Fruit fly (Drosophila melanogaster) whole organism, pupa: ENCODE results near the gene CG31103.

Source experiments
- CG10348 ChIP-seq: fragments of 200-800 bp; sonication (Bioruptor generic); IDR thresholded peaks from 2 replicates; pipeline ENCODE4 v1.3.6; 2022; ENCODE audit warnings: missing biosample characterization, missing genetic modification characterization
- CG12605 ChIP-seq: fragments of 200-800 bp; sonication (Bioruptor generic); IDR thresholded peaks from 2 replicates; pipeline ENCODE4 v1.3.6; 2022; ENCODE audit warnings: missing biosample characterization, missing genetic modification characterization
- CG13204 ChIP-seq: fragments of 200-800 bp; sonication (Bioruptor generic); optimal IDR thresholded peaks from 2 replicates; lab custom pipeline; 2018; ENCODE audit warnings: missing biosample characterization, mild to moderate bottlenecking, missing genetic modification characterization, moderate library complexity
- CG14655 ChIP-seq: fragments of 200-800 bp; sonication (Bioruptor generic); optimal IDR thresholded peaks from 3 replicates; lab custom pipeline; 2017; ENCODE audit warnings: mild to moderate bottlenecking, missing biosample characterization, missing genetic modification reagents, missing genetic modification characterization
- CG15710 ChIP-seq: fragments of 200-800 bp; sonication (Bioruptor generic); optimal IDR thresholded peaks from 2 replicates; lab custom pipeline; 2018; ENCODE audit warnings: missing biosample characterization, mild to moderate bottlenecking, missing genetic modification characterization, moderate library complexity
- CG17806 ChIP-seq: fragments of 200-800 bp; sonication (Bioruptor generic); optimal IDR thresholded peaks from 2 replicates; lab custom pipeline; 2018; ENCODE audit warnings: missing biosample characterization, mild to moderate bottlenecking, missing genetic modification characterization, moderate library complexity
- CG32121 ChIP-seq: fragments of 200-800 bp; sonication (Bioruptor generic); IDR thresholded peaks from 2 replicates; pipeline ENCODE4 v1.3.6; 2022; ENCODE audit warnings: missing biosample characterization, missing genetic modification characterization
- CG34367 ChIP-seq: fragments of 200-800 bp; sonication (Bioruptor generic); optimal IDR thresholded peaks from 2 replicates; lab custom pipeline; 2018; ENCODE audit warnings: missing biosample characterization, mild to moderate bottlenecking, missing genetic modification characterization
- CG4496 ChIP-seq: fragments of 200-800 bp; sonication (Bioruptor generic); IDR thresholded peaks from 3 replicates; pipeline ENCODE4 v1.3.6; 2022; ENCODE audit warnings: missing biosample characterization, missing genetic modification characterization
- CG8159 ChIP-seq: fragments of 200-800 bp; sonication (Bioruptor generic); optimal IDR thresholded peaks from 3 replicates; lab custom pipeline; 2018; ENCODE audit warnings: missing biosample characterization, mild to moderate bottlenecking, missing genetic modification characterization, moderate library complexity
- CG8301 ChIP-seq: fragments of 200-800 bp; sonication (Bioruptor generic); optimal IDR thresholded peaks from 2 replicates; lab custom pipeline; 2018; ENCODE audit warnings: missing biosample characterization, mild to moderate bottlenecking, missing genetic modification characterization
- CG9948 ChIP-seq: fragments of 200-800 bp; sonication (Bioruptor generic); optimal IDR thresholded peaks from 2 replicates; lab custom pipeline; 2018; ENCODE audit warnings: missing biosample characterization, mild to moderate bottlenecking, missing genetic modification characterization, moderate library complexity
- D1 ChIP-seq: fragments of 200-800 bp; sonication (Bioruptor generic); optimal IDR thresholded peaks from 2 replicates; lab custom pipeline; 2018; ENCODE audit warnings: missing biosample characterization, mild to moderate bottlenecking, missing genetic modification characterization, moderate library complexity
- EcR ChIP-seq: fragments of 200-800 bp; sonication (Bioruptor generic); optimal IDR thresholded peaks from 3 replicates; lab custom pipeline; 2019; ENCODE audit warnings: missing biosample characterization, missing genetic modification characterization, mild to moderate bottlenecking, moderate library complexity, missing genetic modification reagents
- Ets98B ChIP-seq: fragments of 200-800 bp; sonication (Bioruptor generic); IDR thresholded peaks from 2 replicates; pipeline ENCODE4 v1.3.6; 2022; ENCODE audit warnings: missing biosample characterization, missing genetic modification characterization
- Pif1A ChIP-seq: fragments of 200-800 bp; sonication (Bioruptor generic); optimal IDR thresholded peaks from 3 replicates; lab custom pipeline; 2016; ENCODE audit warnings: missing biosample characterization, missing genetic modification characterization
- Pif1B ChIP-seq: fragments of 200-800 bp; sonication (Bioruptor generic); optimal IDR thresholded peaks from 3 replicates; lab custom pipeline; 2016; ENCODE audit warnings: missing biosample characterization, missing genetic modification characterization
- Snoo ChIP-seq: fragments of 200-800 bp; sonication (Bioruptor generic); optimal IDR thresholded peaks from 3 replicates; lab custom pipeline; 2017; ENCODE audit warnings: missing biosample characterization, mild to moderate bottlenecking, missing genetic modification characterization, inconsistent platforms
- fd96Ca ChIP-seq: fragments of 200-800 bp; sonication (Bioruptor generic); IDR thresholded peaks from 3 replicates; pipeline ENCODE4 v1.3.6; 2022; ENCODE audit warnings: missing biosample characterization, missing genetic modification characterization
- gl ChIP-seq: fragments of 200-800 bp; sonication (Bioruptor generic); optimal IDR thresholded peaks from 2 replicates; lab custom pipeline; 2018; ENCODE audit warnings: missing biosample characterization, mild to moderate bottlenecking, missing genetic modification characterization
- rn ChIP-seq: fragments of 200-800 bp; sonication (Bioruptor generic); IDR thresholded peaks from 2 replicates; pipeline ENCODE4 v1.3.6; 2022; ENCODE audit warnings: missing biosample characterization, missing genetic modification characterization

CG31103 gene

dm6 chr3R:25236121-25236520 lies 17.0 kb downstream of the CG31103 start:
- TF ChIP-seq D1 (no peak), gl (tag; lab: Kevin White, UChicago) (no peak), CG10348 (GFP tag; lab: Robert Waterston, UW) (no peak), CG32121 (no peak), Pif1A (GFP tag; lab: Kevin White, UChicago) (no peak), CG15710 (tag; lab: Kevin White, UChicago) (no peak), Pif1B (GFP tag; lab: Kevin White, UChicago) (no peak), CG9948 (no peak), CG12605 (no peak), CG14655 (GFP tag; lab: Kevin White, UChicago) (no peak), CG8159 (tag; lab: Kevin White, UChicago) (no peak), Ets98B (no peak), rn (GFP tag; lab: Robert Waterston, UW) (no peak), EcR (GFP tag; lab: Kevin White, UChicago) (no peak), CG13204 (GFP tag; lab: Kevin White, UChicago) (no peak), CG4496 (GFP tag; lab: Robert Waterston, UW) (no peak), Snoo (no peak), CG8301 (no peak), CG34367 (tag; lab: Kevin White, UChicago) (no peak), CG17806 (tag; lab: Kevin White, UChicago) (no peak)

- TF ChIP-seq EcR (GFP tag; lab: Kevin White, UChicago) = peak; percentile 81
- no peak for TF ChIP-seq CG4496 (GFP tag; lab: Robert Waterston, UW)
- TF ChIP-seq CG9948 = no peak
- no peak for TF ChIP-seq CG10348 (GFP tag; lab: Robert Waterston, UW)
- TF ChIP-seq D1 = no peak
- no peak for TF ChIP-seq CG8301
- TF ChIP-seq Pif1A (GFP tag; lab: Kevin White, UChicago) = no peak
- TF ChIP-seq gl (tag; lab: Kevin White, UChicago) = no peak
- TF ChIP-seq CG34367 (tag; lab: Kevin White, UChicago) = no peak
Observed at dm6 chr3R:25237314-25237713, 18.2 kb downstream of the CG31103 start, which contains the start of gene Jhbp7. Gene Jhbp7, plus strand, starts transcription at chr3R:25237614.

- TF ChIP-seq CG34367 (tag; lab: Kevin White, UChicago) (peak; percentile 11), EcR (GFP tag; lab: Kevin White, UChicago) (peak; percentile 94), CG17806 (tag; lab: Kevin White, UChicago) (peak; percentile 3), CG15710 (tag; lab: Kevin White, UChicago) (peak; percentile 22), CG8159 (tag; lab: Kevin White, UChicago) (peak; percentile 60), Snoo (no peak), CG9948 (peak; percentile 33), Pif1A (GFP tag; lab: Kevin White, UChicago) (no peak)
Observed at dm6 chr3R:25238771-25239700, 19.9 kb downstream of the CG31103 start.

- TF ChIP-seq EcR (GFP tag; lab: Kevin White, UChicago) (no peak), CG34367 (tag; lab: Kevin White, UChicago) (no peak), CG32121 (no peak), CG13204 (GFP tag; lab: Kevin White, UChicago) (no peak), CG10348 (GFP tag; lab: Robert Waterston, UW) (no peak), D1 (no peak), CG4496 (GFP tag; lab: Robert Waterston, UW) (no peak), Pif1A (GFP tag; lab: Kevin White, UChicago) (no peak), fd96Ca (GFP tag; lab: Robert Waterston, UW) (no peak), Pif1B (GFP tag; lab: Kevin White, UChicago) (no peak), CG17806 (tag; lab: Kevin White, UChicago) (no peak), CG8301 (no peak)
- TF ChIP-seq, all 21 proteins: peak for 0
Observed at dm6 chr3R:25239880-25240279, 20.8 kb downstream of the CG31103 start, which contains the start of gene to. Gene to, plus strand, starts transcription at chr3R:25240180.

dm6 chr3R:25241507-25242070 lies 22.5 kb downstream of the CG31103 start, which contains the start of gene CG11854:
Gene CG11854, plus strand, starts transcription at chr3R:25242020.
- no peak for TF ChIP-seq CG34367 (tag; lab: Kevin White, UChicago)
- no peak for TF ChIP-seq CG8301
- no peak for TF ChIP-seq gl (tag; lab: Kevin White, UChicago)
- peak; percentile 67 for TF ChIP-seq EcR (GFP tag; lab: Kevin White, UChicago)
- TF ChIP-seq fd96Ca (GFP tag; lab: Robert Waterston, UW) = no peak
- TF ChIP-seq CG12605 = no peak
